Worm (Caenorhabditis elegans) whole organism, late embryonic: ENCODE measurements around the gene F49E12.10.

ENCODE experiments used
- C38D4.7 ChIP-seq: fragments of 200-800 bp; sonication (Bioruptor generic); optimal IDR thresholded peaks from 2 replicates; lab custom pipeline; 2018; ENCODE audit warnings: mild to moderate bottlenecking, missing genetic modification characterization, moderate library complexity, missing compliant biosample characterization
- K02D7.2 ChIP-seq: sonication (generic microtip); optimal IDR thresholded peaks from 2 replicates; lab custom pipeline; 2017; ENCODE audit warnings: mild to moderate bottlenecking, missing genetic modification characterization, missing compliant biosample characterization
- K09A11.1 ChIP-seq: sonication (generic microtip); optimal IDR thresholded peaks from 2 replicates; lab custom pipeline; 2017; ENCODE audit warnings: antibody characterized with exemption, mild to moderate bottlenecking, missing genetic modification characterization, missing compliant biosample characterization; ENCODE audit not compliant: insufficient read depth
- ahr-1 ChIP-seq: sonication (generic microtip); optimal IDR thresholded peaks from 2 replicates; lab custom pipeline; 2016; ENCODE audit warnings: missing genetic modification characterization, missing compliant biosample characterization
- ama-1 ChIP-seq: fragments of 150-350 bp; optimal IDR thresholded peaks from 2 replicates; lab custom pipeline; 2014
- ceh-14 ChIP-seq: sonication (generic microtip); optimal IDR thresholded peaks from 2 replicates; lab custom pipeline; 2016; ENCODE audit warnings: missing genotype, missing genetic modification characterization, missing compliant biosample characterization
- ceh-19 ChIP-seq: fragments of 200-800 bp; sonication (Bioruptor generic); optimal IDR thresholded peaks from 2 replicates; lab custom pipeline; 2018; ENCODE audit warnings: mild to moderate bottlenecking, missing genetic modification characterization, missing compliant biosample characterization
- ceh-2 ChIP-seq: sonication (generic microtip); optimal IDR thresholded peaks from 2 replicates; lab custom pipeline; 2016; ENCODE audit warnings: missing genotype, missing genetic modification characterization, missing compliant biosample characterization
- ceh-22 ChIP-seq: sonication (generic microtip); optimal IDR thresholded peaks from 2 replicates; lab custom pipeline; 2017; ENCODE audit warnings: missing biosample characterization, missing genetic modification characterization
- ceh-30 ChIP-seq: fragments of 150-350 bp; optimal IDR thresholded peaks from 2 replicates; lab custom pipeline; 2014; ENCODE audit warnings: missing biosample characterization, missing genetic modification characterization
- ceh-45 ChIP-seq: fragments of 200-800 bp; sonication (Bioruptor generic); IDR thresholded peaks from 2 replicates; pipeline ENCODE4 v1.3.6; 2022; ENCODE audit warnings: missing genetic modification reagents, missing genetic modification characterization, missing compliant biosample characterization
- ceh-9 ChIP-seq: sonication (generic microtip); optimal IDR thresholded peaks from 2 replicates; lab custom pipeline; 2016; ENCODE audit warnings: mild to moderate bottlenecking, missing genetic modification characterization, inconsistent platforms, missing compliant biosample characterization
- che-1 ChIP-seq: sonication (generic microtip); optimal IDR thresholded peaks from 2 replicates; lab custom pipeline; 2016; ENCODE audit warnings: mild to moderate bottlenecking, missing genetic modification characterization, missing compliant biosample characterization
- eyg-1 ChIP-seq: sonication (generic microtip); optimal IDR thresholded peaks from 2 replicates; lab custom pipeline; 2016; ENCODE audit warnings: missing genotype, missing genetic modification characterization, missing compliant biosample characterization
- fkh-6 ChIP-seq: sonication (generic microtip); optimal IDR thresholded peaks from 2 replicates; lab custom pipeline; 2016; ENCODE audit warnings: missing genetic modification characterization, missing compliant biosample characterization
- gmeb-2 ChIP-seq: sonication (generic microtip); optimal IDR thresholded peaks from 2 replicates; lab custom pipeline; 2016; ENCODE audit warnings: missing genetic modification characterization, inconsistent platforms, missing compliant biosample characterization
- hlh-15 ChIP-seq: sonication (generic microtip); optimal IDR thresholded peaks from 2 replicates; lab custom pipeline; 2016; ENCODE audit warnings: missing genetic modification characterization, missing compliant biosample characterization
- hlh-30 ChIP-seq: sonication (generic microtip); optimal IDR thresholded peaks from 2 replicates; lab custom pipeline; 2017; ENCODE audit warnings: antibody characterized with exemption, missing genetic modification characterization, missing compliant biosample characterization; ENCODE audit not compliant: insufficient read depth
- hlh-8 ChIP-seq: sonication (generic microtip); optimal IDR thresholded peaks from 2 replicates; lab custom pipeline; 2016; ENCODE audit warnings: missing genotype, missing genetic modification characterization, missing compliant biosample characterization
- madf-2 ChIP-seq: sonication (generic microtip); optimal IDR thresholded peaks from 2 replicates; lab custom pipeline; 2017; ENCODE audit warnings: missing genetic modification characterization, missing compliant biosample characterization
- nhr-11 ChIP-seq: fragments of 150-350 bp; optimal IDR thresholded peaks from 2 replicates; lab custom pipeline; 2014; ENCODE audit warnings: missing biosample characterization, missing genetic modification characterization
- nhr-232 ChIP-seq: sonication (generic microtip); optimal IDR thresholded peaks from 2 replicates; lab custom pipeline; 2016; ENCODE audit warnings: missing genetic modification characterization, missing compliant biosample characterization
- pag-3 ChIP-seq: sonication (generic microtip); optimal IDR thresholded peaks from 2 replicates; lab custom pipeline; 2016; ENCODE audit warnings: missing compliant biosample characterization, missing genetic modification characterization, borderline replicate concordance
- rnt-1 ChIP-seq: sonication (generic microtip); optimal IDR thresholded peaks from 2 replicates; lab custom pipeline; 2016; ENCODE audit warnings: missing genetic modification characterization, missing compliant biosample characterization
- sdc-2 ChIP-seq: sonication (generic microtip); optimal IDR thresholded peaks from 2 replicates; lab custom pipeline; 2016; ENCODE audit warnings: missing genotype, missing genetic modification characterization, missing compliant biosample characterization
- sox-2 ChIP-seq: fragments of 200-800 bp; sonication (Bioruptor generic); IDR thresholded peaks from 2 replicates; pipeline ENCODE4 v1.3.6; 2022; ENCODE audit warnings: missing genetic modification reagents, missing genetic modification characterization, missing compliant biosample characterization
- sox-4 ChIP-seq: sonication (generic microtip); optimal IDR thresholded peaks from 2 replicates; lab custom pipeline; 2017; ENCODE audit warnings: mild to moderate bottlenecking, missing genetic modification characterization, inconsistent platforms, missing compliant biosample characterization
- tbx-2 ChIP-seq: sonication (generic microtip); optimal IDR thresholded peaks from 2 replicates; lab custom pipeline; 2016; ENCODE audit warnings: missing genetic modification characterization, missing compliant biosample characterization
- unc-86 ChIP-seq: sonication (generic microtip); optimal IDR thresholded peaks from 2 replicates; lab custom pipeline; 2016; ENCODE audit warnings: missing genetic modification characterization, missing compliant biosample characterization
- zip-5 ChIP-seq: sonication (generic microtip); optimal IDR thresholded peaks from 2 replicates; lab custom pipeline; 2016; ENCODE audit warnings: missing genetic modification characterization, missing compliant biosample characterization
- ztf-16 ChIP-seq: sonication (generic microtip); optimal IDR thresholded peaks from 2 replicates; lab custom pipeline; 2017; ENCODE audit warnings: missing genetic modification characterization, missing compliant biosample characterization

The F49E12.10 gene

ce11 chrII:8428947-8429919, 38.4 kb downstream of the F49E12.10 start:
- TF ChIP-seq ama-1 (lab: Kevin White, UChicago) = no peak
- no peak for TF ChIP-seq ceh-30
- no peak for TF ChIP-seq nhr-232 (tag; lab: Kevin White, UChicago)
- TF ChIP-seq eyg-1 (tag; lab: Kevin White, UChicago) = no peak
- no peak for TF ChIP-seq sox-2 (GFP tag; lab: Robert Waterston, UW)
- no peak for TF ChIP-seq zip-5 (tag; lab: Kevin White, UChicago)
- no peak for TF ChIP-seq ztf-16 (tag; lab: Kevin White, UChicago)
- no peak for TF ChIP-seq madf-2 (tag; lab: Kevin White, UChicago)
- no peak for TF ChIP-seq nhr-11 (tag; lab: Kevin White, UChicago)
- no peak for TF ChIP-seq hlh-30 (tag; lab: Kevin White, UChicago)
- no peak for TF ChIP-seq ceh-45 (GFP tag; lab: Robert Waterston, UW)
- TF ChIP-seq ahr-1 (tag; lab: Kevin White, UChicago) = no peak
- no peak for TF ChIP-seq K02D7.2 (tag; lab: Kevin White, UChicago)

- no peak for TF ChIP-seq hlh-15 (tag; lab: Kevin White, UChicago)
- TF ChIP-seq ceh-9 = no peak
- no peak for TF ChIP-seq ceh-14 (tag; lab: Kevin White, UChicago)
- TF ChIP-seq sox-4 (tag; lab: Kevin White, UChicago) = no peak
- TF ChIP-seq nhr-232 (tag; lab: Kevin White, UChicago) = no peak
- no peak for TF ChIP-seq zip-5 (tag; lab: Kevin White, UChicago)
- no peak for TF ChIP-seq pag-3 (tag; lab: Kevin White, UChicago)
- TF ChIP-seq ceh-2 = no peak
- no peak for TF ChIP-seq fkh-6 (tag; lab: Kevin White, UChicago)
- TF ChIP-seq sdc-2 (tag; lab: Kevin White, UChicago) = no peak
- no peak for TF ChIP-seq ceh-19 (GFP tag; lab: Kevin White, UChicago)
- no peak for TF ChIP-seq ceh-30
- TF ChIP-seq rnt-1 (tag; lab: Kevin White, UChicago) = no peak
- TF ChIP-seq C38D4.7 = no peak
- no peak for TF ChIP-seq ahr-1 (tag; lab: Kevin White, UChicago)
- TF ChIP-seq che-1 (tag; lab: Kevin White, UChicago) = no peak
- TF ChIP-seq madf-2 (tag; lab: Kevin White, UChicago) = no peak
- TF ChIP-seq ztf-16 (tag; lab: Kevin White, UChicago) = no peak
Measured at ce11 chrII:8431954-8432353, 41.1 kb downstream of the F49E12.10 start, which contains the start of gene acp-2. Gene acp-2 (minus strand): TSS chrII:8432054.

ce11 chrII:8435005-8435404, 44.2 kb downstream of the F49E12.10 start, which contains the start of gene acp-4:
Gene acp-4 (minus strand): TSS chrII:8435105.
- TF ChIP-seq ceh-9 (no peak), hlh-8 (tag; lab: Kevin White, UChicago) (no peak), unc-86 (tag; lab: Kevin White, UChicago) (no peak), gmeb-2 (no peak), ceh-19 (GFP tag; lab: Kevin White, UChicago) (no peak), ceh-22 (tag; lab: Kevin White, UChicago) (no peak), hlh-15 (tag; lab: Kevin White, UChicago) (no peak), tbx-2 (no peak), sox-4 (tag; lab: Kevin White, UChicago) (no peak)

ce11 chrII:8437035-8437434, 46.2 kb downstream of the F49E12.10 start, which contains the start of gene acp-3:
Gene acp-3 (minus strand): TSS chrII:8437135.
- TF ChIP-seq madf-2 (tag; lab: Kevin White, UChicago) (no peak), che-1 (tag; lab: Kevin White, UChicago) (no peak), tbx-2 (no peak), gmeb-2 (no peak), K09A11.1 (no peak)
